Fruit fly (Drosophila melanogaster): ENCODE measurements around the gene Mco3.

Mco3 gene

dm6 chr3R:25885136-25885535, 12.1 kb upstream of the Mco3 start:
- no peak for TF ChIP-seq CG17801 (GFP tag; optimal IDR thresholded peaks at IDR 0.05; ENCODE audit: partially characterized antibody)

dm6 chr3R:25888307-25889075, 8.8 kb upstream of the Mco3 start, which contains the start of gene Lnk:
Gene Lnk (plus strand): TSS chr3R:25888542.
- TF ChIP-seq CG17801 (GFP tag; optimal IDR thresholded peaks at IDR 0.05; ENCODE audit: partially characterized antibody) = peak; percentile 62

- TF ChIP-seq CG17801 (GFP tag; optimal IDR thresholded peaks at IDR 0.05; ENCODE audit: partially characterized antibody) = peak; percentile 25
These were observed 4.0 kb upstream of the Mco3 start, which contains the start of gene CG5913 for dm6 chr3R:25893272-25893671. Gene CG5913 (plus strand): TSS chr3R:25893495.

dm6 chr3R:25895522-25895921, 1.8 kb upstream of the Mco3 start, which contains the start of gene Sodq:
Gene Sodq (plus strand): TSS chr3R:25895822.
- no peak for TF ChIP-seq CG17801 (GFP tag; optimal IDR thresholded peaks at IDR 0.05; ENCODE audit: partially characterized antibody)

dm6 chr3R:25899690-25900089, 2.4 kb downstream of the Mco3 start, which contains the start of gene CG31091:
Gene CG31091 (plus strand): TSS chr3R:25899903.
- no peak for TF ChIP-seq CG17801 (GFP tag; optimal IDR thresholded peaks at IDR 0.05; ENCODE audit: partially characterized antibody)

- no peak for TF ChIP-seq CG17801 (GFP tag; optimal IDR thresholded peaks at IDR 0.05; ENCODE audit: partially characterized antibody)
These were observed 5.1 kb downstream of the Mco3 start, which contains the start of gene CG31089 for dm6 chr3R:25902343-25902742. Gene CG31089 (plus strand): TSS chr3R:25902643.

dm6 chr3R:25906722-25907121, 9.4 kb downstream of the Mco3 start, which contains the start of gene kumpel:
Gene kumpel (plus strand): TSS chr3R:25907022.
- TF ChIP-seq CG17801 (GFP tag; optimal IDR thresholded peaks at IDR 0.05; ENCODE audit: partially characterized antibody) = no peak

dm6 chr3R:25919912-25920311, 22.6 kb downstream of the Mco3 start:
- no peak for TF ChIP-seq CG17801 (GFP tag; optimal IDR thresholded peaks at IDR 0.05; ENCODE audit: partially characterized antibody)

dm6 chr3R:25922534-25922933, 25.3 kb downstream of the Mco3 start, which contains the start of gene CG14546:
Gene CG14546 (minus strand): TSS chr3R:25922634.
- no peak for TF ChIP-seq CG17801 (GFP tag; optimal IDR thresholded peaks at IDR 0.05; ENCODE audit: partially characterized antibody)

- TF ChIP-seq CG17801 (GFP tag; optimal IDR thresholded peaks at IDR 0.05; ENCODE audit: partially characterized antibody) = no peak
These were observed 44.0 kb downstream of the Mco3 start for dm6 chr3R:25941310-25941709.
